Fruit fly (Drosophila melanogaster): ENCODE results near the gene RpS19a.
A peak's percentile ranks its signal among the peaks of the same experiment; 100 is the strongest.

RpS19a gene

dm6 chrX:16643363-16643946 lies 5.8 kb downstream of the RpS19a start:
- TF ChIP-seq Rel (GFP tag; optimal IDR thresholded peaks at IDR 0.05) (no peak), Rel (tag; optimal IDR thresholded peaks at IDR 0.05) (no peak), Mio (GFP tag; optimal IDR thresholded peaks at IDR 0.05) (no peak), foxo (GFP tag; optimal IDR thresholded peaks at IDR 0.05) (no peak), Dfd (GFP tag; optimal IDR thresholded peaks at IDR 0.05) (no peak), CG9705 (GFP tag; optimal IDR thresholded peaks at IDR 0.05) (no peak), OdsH (GFP tag; optimal IDR thresholded peaks at IDR 0.05) (no peak), rgr (GFP tag; optimal IDR thresholded peaks at IDR 0.05) (no peak), h (GFP tag; optimal IDR thresholded peaks at IDR 0.05) (no peak), sage (GFP tag; optimal IDR thresholded peaks at IDR 0.05) (no peak), fru (GFP tag; optimal IDR thresholded peaks at IDR 0.05) (no peak), usp (GFP tag; optimal IDR thresholded peaks at IDR 0.05) (no peak), N (GFP tag; optimal IDR thresholded peaks at IDR 0.05) (no peak)

dm6 chrX:16644535-16645131 lies 6.9 kb downstream of the RpS19a start:
- TF ChIP-seq jim (GFP tag; optimal IDR thresholded peaks at IDR 0.05) (no peak), Vsx2 (GFP tag; optimal IDR thresholded peaks at IDR 0.05; ENCODE audit: partially characterized antibody) (no peak), woc (GFP tag; optimal IDR thresholded peaks at IDR 0.05) (no peak), dl (GFP tag; optimal IDR thresholded peaks at IDR 0.05; ENCODE audit: insufficient read depth in 1 of 2, partially characterized antibody in 2 of 2) (no peak), Abd-B (GFP tag; optimal IDR thresholded peaks at IDR 0.05) (no peak), Hnf4 (GFP tag; optimal IDR thresholded peaks at IDR 0.05) (no peak), Jra (GFP tag; optimal IDR thresholded peaks at IDR 0.05) (no peak), OdsH (GFP tag; optimal IDR thresholded peaks at IDR 0.05) (no peak), GATAd (GFP tag; optimal IDR thresholded peaks at IDR 0.05) (no peak), CG9705 (GFP tag; optimal IDR thresholded peaks at IDR 0.05) (no peak), Hr83 (GFP tag; optimal IDR thresholded peaks at IDR 0.05; ENCODE audit: poor library complexity, severe bottlenecking) (no peak), CrebA (GFP tag; optimal IDR thresholded peaks at IDR 0.05; ENCODE audit: borderline replicate concordance) (no peak), fru (GFP tag; optimal IDR thresholded peaks at IDR 0.05) (no peak), h (GFP tag; optimal IDR thresholded peaks at IDR 0.05) (no peak), brk (GFP tag; optimal IDR thresholded peaks at IDR 0.05) (no peak), Dfd (GFP tag; optimal IDR thresholded peaks at IDR 0.05) (no peak), ey (GFP tag; optimal IDR thresholded peaks at IDR 0.05) (no peak), sv (GFP tag; optimal IDR thresholded peaks at IDR 0.05) (no peak), HLH106 (tag; optimal IDR thresholded peaks at IDR 0.05) (no peak)

- no peak for TF ChIP-seq Hr78 (GFP tag; optimal IDR thresholded peaks at IDR 0.05)
- no peak for TF ChIP-seq psq (GFP tag; optimal IDR thresholded peaks at IDR 0.05)
- no peak for TF ChIP-seq sage (GFP tag; optimal IDR thresholded peaks at IDR 0.05)
- no peak for TF ChIP-seq Jra (GFP tag; optimal IDR thresholded peaks at IDR 0.05)
- TF ChIP-seq HLH106 (tag; optimal IDR thresholded peaks at IDR 0.05): no peak
- no peak for TF ChIP-seq Hr83 (GFP tag; optimal IDR thresholded peaks at IDR 0.05; ENCODE audit: poor library complexity, severe bottlenecking)
- no peak for TF ChIP-seq Sp1 (GFP tag; optimal IDR thresholded peaks at IDR 0.05)
- TF ChIP-seq Rel (GFP tag; optimal IDR thresholded peaks at IDR 0.05): no peak
- TF ChIP-seq Rel (tag; optimal IDR thresholded peaks at IDR 0.05): no peak
- TF ChIP-seq usp (GFP tag; optimal IDR thresholded peaks at IDR 0.05): no peak
- TF ChIP-seq h (GFP tag; optimal IDR thresholded peaks at IDR 0.05): no peak
- TF ChIP-seq tai (GFP tag; optimal IDR thresholded peaks at IDR 0.05): no peak
- TF ChIP-seq br (GFP tag; optimal IDR thresholded peaks at IDR 0.05): no peak
- no peak for TF ChIP-seq dl (GFP tag; optimal IDR thresholded peaks at IDR 0.05; ENCODE audit: insufficient read depth in 1 of 2, partially characterized antibody in 2 of 2)
- TF ChIP-seq ey (GFP tag; optimal IDR thresholded peaks at IDR 0.05): no peak
- TF ChIP-seq sv (GFP tag; optimal IDR thresholded peaks at IDR 0.05): no peak
Observed at dm6 chrX:16645472-16645871, 7.8 kb downstream of the RpS19a start.

- no peak for TF ChIP-seq Myc (optimal IDR thresholded peaks at IDR 0.05)
- TF ChIP-seq Mio (GFP tag; optimal IDR thresholded peaks at IDR 0.05): no peak
- TF ChIP-seq foxo (GFP tag; optimal IDR thresholded peaks at IDR 0.05): peak in 1 of 2 experiments; percentile 36
- no peak for TF ChIP-seq dl (GFP tag; optimal IDR thresholded peaks at IDR 0.05; ENCODE audit: insufficient read depth in 1 of 2, partially characterized antibody in 2 of 2)
- no peak for TF ChIP-seq tai (GFP tag; optimal IDR thresholded peaks at IDR 0.05)
- no peak for TF ChIP-seq CG9705 (GFP tag; optimal IDR thresholded peaks at IDR 0.05)
- TF ChIP-seq Vsx2 (GFP tag; optimal IDR thresholded peaks at IDR 0.05; ENCODE audit: partially characterized antibody): no peak
- no peak for TF ChIP-seq OdsH (GFP tag; optimal IDR thresholded peaks at IDR 0.05)
- peak; percentile 30 for TF ChIP-seq woc (GFP tag; optimal IDR thresholded peaks at IDR 0.05)
- no peak for TF ChIP-seq usp (GFP tag; optimal IDR thresholded peaks at IDR 0.05)
- TF ChIP-seq sv (GFP tag; optimal IDR thresholded peaks at IDR 0.05): no peak
- TF ChIP-seq Sp1 (GFP tag; optimal IDR thresholded peaks at IDR 0.05): peak; percentile 10
- TF ChIP-seq psq (GFP tag; optimal IDR thresholded peaks at IDR 0.05): no peak
- peak; percentile 9 for TF ChIP-seq fru (GFP tag; optimal IDR thresholded peaks at IDR 0.05)
- no peak for TF ChIP-seq lola (GFP tag; optimal IDR thresholded peaks at IDR 0.05)
- TF ChIP-seq Hnf4 (GFP tag; optimal IDR thresholded peaks at IDR 0.05): no peak
- TF ChIP-seq pan (optimal IDR thresholded peaks at IDR 0.05): no peak
- peak; percentile 29 for TF ChIP-seq ey (GFP tag; optimal IDR thresholded peaks at IDR 0.05)
- no peak for TF ChIP-seq CrebA (GFP tag; optimal IDR thresholded peaks at IDR 0.05; ENCODE audit: borderline replicate concordance)
- TF ChIP-seq dmrt93B (GFP tag; optimal IDR thresholded peaks at IDR 0.05): peak; percentile 9
- TF ChIP-seq Abd-B (GFP tag; optimal IDR thresholded peaks at IDR 0.05): no peak
- TF ChIP-seq N (GFP tag; optimal IDR thresholded peaks at IDR 0.05): no peak
- TF ChIP-seq dsf (GFP tag; optimal IDR thresholded peaks at IDR 0.05; ENCODE audit: borderline replicate concordance): no peak
- no peak for TF ChIP-seq GATAd (GFP tag; optimal IDR thresholded peaks at IDR 0.05)
Observed at dm6 chrX:16647092-16647632, 9.5 kb downstream of the RpS19a start.

Measured in whole organism, wandering third instar larva.